Worm (Caenorhabditis elegans): Measurements from ENCODE around the gene mcu-1.

- no peak for TF ChIP-seq aly-2 (tag; optimal IDR thresholded peaks at IDR 0.05)
- no peak for TF ChIP-seq nhr-11 (tag; optimal IDR thresholded peaks at IDR 0.05)
- TF ChIP-seq nhr-76 (tag; optimal IDR thresholded peaks at IDR 0.05) = no peak
- no peak for TF ChIP-seq nhr-28 (tag; optimal IDR thresholded peaks at IDR 0.05)
- no peak for TF ChIP-seq lin-39 (tag; optimal IDR thresholded peaks at IDR 0.05)
- TF ChIP-seq elt-2 (tag; optimal IDR thresholded peaks at IDR 0.05) = no peak
- no peak for TF ChIP-seq dpl-1 (GFP tag; optimal IDR thresholded peaks at IDR 0.05)
These were observed 38.2 kb upstream of the mcu-1 start for ce11 chrIV:5977276-5977675.
